Worm (Caenorhabditis elegans) whole organism, L4 larva: ENCODE measurements around the gene R10E4.1.

Source experiments
- F37D6.2 ChIP-seq: sonication (generic microtip); optimal IDR thresholded peaks from 2 replicates; lab custom pipeline; 2016; ENCODE audit warnings: mild to moderate bottlenecking, missing genetic modification characterization, missing compliant biosample characterization
- F49E8.2 ChIP-seq: sonication (generic microtip); optimal IDR thresholded peaks from 2 replicates; lab custom pipeline; 2016; ENCODE audit warnings: missing compliant biosample characterization, mild to moderate bottlenecking, missing genetic modification characterization, borderline replicate concordance
- R02D3.7 ChIP-seq: fragments of 150-350 bp; sonication (generic microtip); optimal IDR thresholded peaks from 3 replicates; lab custom pipeline; 2014; ENCODE audit warnings: missing biosample characterization, missing genetic modification characterization
- T20F7.1 ChIP-seq: fragments of 200-800 bp; sonication (Bioruptor generic); optimal IDR thresholded peaks from 2 replicates; lab custom pipeline; 2018; ENCODE audit warnings: mild to moderate bottlenecking, missing genetic modification characterization, missing compliant biosample characterization
- T26A8.4 ChIP-seq: fragments of 200-800 bp; sonication (Bioruptor generic); IDR thresholded peaks from 2 replicates; pipeline ENCODE4 v1.3.6; 2022; ENCODE audit warnings: missing genetic modification characterization, missing compliant biosample characterization
- Y105C5A.15 ChIP-seq: fragments of 200-800 bp; sonication (Bioruptor generic); IDR thresholded peaks from 2 replicates; pipeline ENCODE4 v1.3.6; 2022; ENCODE audit warnings: missing genetic modification characterization, missing compliant biosample characterization
- Y48G9A.11 ChIP-seq: fragments of 200-800 bp; sonication (Bioruptor generic); IDR thresholded peaks from 2 replicates; pipeline ENCODE4 v1.3.6; 2022; ENCODE audit warnings: missing genetic modification reagents, missing genetic modification characterization, missing compliant biosample characterization
- Y5F2A.4 ChIP-seq: fragments of 200-800 bp; sonication (Bioruptor generic); optimal IDR thresholded peaks from 2 replicates; lab custom pipeline; 2018; ENCODE audit warnings: mild to moderate bottlenecking, missing genetic modification characterization, missing compliant biosample characterization
- Y75B8A.6 ChIP-seq: fragments of 200-800 bp; sonication (Bioruptor generic); IDR thresholded peaks from 2 replicates; pipeline ENCODE4 v1.3.6; 2022; ENCODE audit warnings: missing genetic modification reagents, missing genetic modification characterization, missing compliant biosample characterization
- aha-1 ChIP-seq: fragments of 150-350 bp; peaks from one replicate; lab custom pipeline; 2014; ENCODE audit warnings: missing biosample characterization, missing genetic modification characterization
- attf-4 ChIP-seq: sonication (generic microtip); optimal IDR thresholded peaks from 3 replicates; lab custom pipeline; 2017; ENCODE audit warnings: missing biosample characterization, missing genetic modification characterization
- ces-1 ChIP-seq: fragments of 150-350 bp; sonication (generic microtip); optimal IDR thresholded peaks from 4 replicates; lab custom pipeline; 2014; ENCODE audit warnings: missing biosample characterization, missing genetic modification reagents, missing genetic modification characterization
- cey-2 ChIP-seq: sonication (generic microtip); optimal IDR thresholded peaks from 3 replicates; lab custom pipeline; 2017; ENCODE audit warnings: missing genetic modification characterization, mild to moderate bottlenecking, missing compliant biosample characterization, antibody characterized with exemption, borderline replicate concordance; ENCODE audit not compliant: insufficient read depth
- ctbp-1 ChIP-seq: fragments of 200-800 bp; sonication (Bioruptor generic); IDR thresholded peaks from 2 replicates; pipeline ENCODE4 v1.3.6; 2022; ENCODE audit warnings: missing genetic modification reagents, missing genetic modification characterization, missing compliant biosample characterization
- dmd-6 ChIP-seq: fragments of 200-800 bp; sonication (Bioruptor generic); IDR thresholded peaks from 2 replicates; pipeline ENCODE4 v1.3.6; 2022; ENCODE audit warnings: missing genetic modification reagents, missing genetic modification characterization, missing compliant biosample characterization
- dmd-9 ChIP-seq: fragments of 200-800 bp; sonication (Bioruptor generic); IDR thresholded peaks from 2 replicates; pipeline ENCODE4 v1.3.6; 2022; ENCODE audit warnings: missing genetic modification reagents, missing genetic modification characterization, missing compliant biosample characterization
- dve-1 ChIP-seq: sonication (generic microtip); optimal IDR thresholded peaks from 2 replicates; lab custom pipeline; 2017; ENCODE audit warnings: antibody characterized with exemption, mild to moderate bottlenecking, missing genetic modification characterization, missing compliant biosample characterization; ENCODE audit not compliant: insufficient read depth
- egl-43 ChIP-seq: fragments of 200-800 bp; sonication (Bioruptor generic); IDR thresholded peaks from 2 replicates; pipeline ENCODE4 v1.3.6; 2022; ENCODE audit warnings: missing genetic modification reagents, missing genetic modification characterization, missing compliant biosample characterization
- hlh-11 ChIP-seq: fragments of 200-800 bp; sonication (Bioruptor generic); optimal IDR thresholded peaks from 2 replicates; lab custom pipeline; 2018; ENCODE audit warnings: mild to moderate bottlenecking, missing genetic modification characterization, missing compliant biosample characterization
- lin-38 ChIP-seq: fragments of 200-800 bp; sonication (Bioruptor generic); IDR thresholded peaks from 2 replicates; pipeline ENCODE4 v1.3.6; 2022; ENCODE audit warnings: missing genetic modification reagents, missing genetic modification characterization, missing compliant biosample characterization
- lsy-2 ChIP-seq, 2 experiments: fragments of 150-350 bp in 1 of 2; sonication (generic microtip) in 1 of 2; optimal IDR thresholded peaks; 2 replicates each; lab custom pipeline; 2014 to 2017; ENCODE audit warnings: missing biosample characterization in 2 of 2, missing genetic modification characterization in 2 of 2
- madf-5 ChIP-seq, 2 experiments: fragments of 200-800 bp; sonication (Bioruptor generic); IDR thresholded peaks; 2 replicates each; pipeline ENCODE4 v1.3.6; 2022; ENCODE audit warnings: missing compliant biosample characterization in 2 of 2, missing genetic modification characterization in 2 of 2
- mxl-2 ChIP-seq: fragments of 200-800 bp; sonication (Bioruptor generic); conservative IDR thresholded peaks from 2 replicates; pipeline ENCODE4 v1.3.6; 2022; ENCODE audit warnings: missing genetic modification reagents, missing genetic modification characterization, missing compliant biosample characterization
- mxl-3 ChIP-seq: fragments of 200-800 bp; sonication (Bioruptor generic); optimal IDR thresholded peaks from 2 replicates; lab custom pipeline; 2018; ENCODE audit warnings: mild to moderate bottlenecking, missing genetic modification characterization, missing compliant biosample characterization
- nhr-25 ChIP-seq: sonication (generic microtip); optimal IDR thresholded peaks from 2 replicates; lab custom pipeline; 2017; ENCODE audit warnings: missing genetic modification characterization, mild to moderate bottlenecking, missing compliant biosample characterization, antibody characterized with exemption, moderate library complexity, borderline replicate concordance; ENCODE audit not compliant: insufficient read depth
- nhr-28 ChIP-seq: fragments of 150-350 bp; optimal IDR thresholded peaks from 2 replicates; lab custom pipeline; 2014; ENCODE audit warnings: missing biosample characterization, missing genetic modification characterization
- nhr-6 ChIP-seq: fragments of 150-350 bp; optimal IDR thresholded peaks from 2 replicates; lab custom pipeline; 2014; ENCODE audit warnings: missing biosample characterization, missing genetic modification characterization
- nhr-76 ChIP-seq: fragments of 150-350 bp; optimal IDR thresholded peaks from 2 replicates; lab custom pipeline; 2014; ENCODE audit warnings: missing biosample characterization, missing genetic modification characterization
- nhr-77 ChIP-seq: fragments of 150-350 bp; optimal IDR thresholded peaks from 2 replicates; lab custom pipeline; 2014; ENCODE audit warnings: missing biosample characterization, missing genetic modification characterization
- php-3 ChIP-seq: fragments of 200-800 bp; sonication (Bioruptor generic); IDR thresholded peaks from 2 replicates; pipeline ENCODE4 v1.3.6; 2022; ENCODE audit warnings: missing genetic modification reagents, missing genetic modification characterization, missing compliant biosample characterization
- pqm-1 ChIP-seq: sonication (generic microtip); optimal IDR thresholded peaks from 2 replicates; lab custom pipeline; 2017; ENCODE audit warnings: missing biosample characterization, missing genetic modification characterization
- rbr-2 ChIP-seq: sonication (generic microtip); optimal IDR thresholded peaks from 2 replicates; lab custom pipeline; 2016; ENCODE audit warnings: missing genotype, missing genetic modification characterization, missing compliant biosample characterization
- saeg-2 ChIP-seq: fragments of 200-800 bp; sonication (Bioruptor generic); IDR thresholded peaks from 2 replicates; pipeline ENCODE4 v1.3.6; 2022; ENCODE audit warnings: missing genetic modification reagents, missing genetic modification characterization, missing compliant biosample characterization
- set-16 ChIP-seq: fragments of 200-800 bp; sonication (Bioruptor generic); IDR thresholded peaks from 2 replicates; pipeline ENCODE4 v1.3.6; 2022; ENCODE audit warnings: missing genetic modification reagents, missing genetic modification characterization, missing compliant biosample characterization
- snpc-4 ChIP-seq: fragments of 150-350 bp; optimal IDR thresholded peaks from 2 replicates; lab custom pipeline; 2014; ENCODE audit warnings: missing biosample characterization, missing genetic modification characterization
- unc-130 ChIP-seq: sonication (generic microtip); optimal IDR thresholded peaks from 2 replicates; lab custom pipeline; 2016; ENCODE audit warnings: missing genetic modification reagents, missing genetic modification characterization, missing compliant biosample characterization
- unc-39 ChIP-seq: sonication (generic microtip); optimal IDR thresholded peaks from 2 replicates; lab custom pipeline; 2017; ENCODE audit warnings: missing biosample characterization, missing genetic modification characterization
- vab-7 ChIP-seq: fragments of 200-800 bp; sonication (Bioruptor generic); IDR thresholded peaks from 2 replicates; pipeline ENCODE4 v1.3.6; 2022; ENCODE audit warnings: missing genetic modification reagents, missing genetic modification characterization, missing compliant biosample characterization
- zag-1 ChIP-seq: fragments of 150-350 bp; optimal IDR thresholded peaks from 2 replicates; lab custom pipeline; 2014; ENCODE audit warnings: missing biosample characterization, missing genetic modification characterization
- ztf-11 ChIP-seq: fragments of 150-350 bp; optimal IDR thresholded peaks from 2 replicates; lab custom pipeline; 2014; ENCODE audit warnings: missing biosample characterization, missing genetic modification characterization

R10E4.1 gene

DNA sequence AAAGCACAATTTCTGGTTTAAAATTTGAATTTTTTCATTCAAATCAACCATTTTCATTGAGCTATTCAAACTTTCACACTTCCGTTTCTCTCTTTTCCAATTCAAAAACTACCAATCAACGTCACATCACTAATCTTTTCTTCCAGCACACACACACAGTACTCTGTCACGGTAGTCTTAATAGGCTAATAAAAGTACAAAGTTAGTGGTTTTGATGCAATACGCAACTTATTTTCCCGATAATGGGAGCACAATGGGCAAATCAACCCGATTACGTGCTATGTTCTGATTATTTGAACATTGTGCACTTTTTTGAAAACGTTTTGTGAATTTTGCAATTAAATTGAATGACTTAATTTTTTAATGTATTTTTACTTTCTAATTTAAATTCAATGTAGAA lies 42.2 kb upstream of the R10E4.1 start:
- TF ChIP-seq dve-1 (peak; percentile 37), hlh-11 (tag; lab: Kevin White, UChicago) (peak; percentile 51), snpc-4 (tag; lab: Kevin White, UChicago) (no peak), mxl-3 (no peak), dmd-6 (peak; percentile 72; the same call in 1 of the 2 replicates), attf-4 (tag; lab: Kevin White, UChicago) (no peak), Y105C5A.15 (GFP tag; lab: Robert Waterston, UW) (no peak), pqm-1 (peak; percentile 78), T20F7.1 (GFP tag; lab: Kevin White, UChicago) (peak; percentile 7), php-3 (peak; percentile 31; the same call in 1 of the 2 replicates), nhr-28 (tag; lab: Kevin White, UChicago) (peak; percentile 75), nhr-77 (tag; lab: Kevin White, UChicago) (peak; percentile 9)

DNA sequence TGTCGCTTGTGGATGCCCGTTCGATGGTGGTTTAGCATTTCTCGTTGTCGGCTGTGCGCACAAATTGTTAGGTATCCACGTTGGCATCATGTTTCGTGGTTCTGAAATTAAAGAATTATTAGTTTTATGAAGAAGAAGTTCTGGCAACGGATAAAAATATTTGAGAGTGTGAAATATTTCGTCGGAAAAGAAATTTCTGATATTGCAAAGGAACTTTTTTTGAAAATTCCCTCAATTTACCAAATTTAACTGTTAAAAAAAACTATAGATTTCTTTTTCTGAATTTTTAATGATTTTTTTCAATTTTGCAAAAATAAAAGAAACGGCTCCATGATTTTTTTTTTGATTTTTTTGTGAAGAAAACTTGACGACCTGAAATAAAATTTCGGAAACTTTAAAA lies 41.5 kb upstream of the R10E4.1 start, which contains the start of gene mpk-1:
Gene mpk-1, minus strand, starts transcription at position 101 of the 400 bp plus-strand sequence.
- TF ChIP-seq egl-43 (GFP tag; lab: Robert Waterston, UW) (no peak), set-16 (GFP tag; lab: Robert Waterston, UW) (no peak), Y105C5A.15 (GFP tag; lab: Robert Waterston, UW) (no peak), dmd-9 (GFP tag; lab: Robert Waterston, UW) (no peak), zag-1 (tag; lab: Kevin White, UChicago) (no peak), R02D3.7 (tag; lab: Kevin White, UChicago) (no peak), madf-5 (GFP tag; IDR thresholded peaks at IDR 0.05; lab: Robert Waterston, UW) (no peak), ztf-11 (tag; lab: Kevin White, UChicago) (no peak), F37D6.2 (tag; lab: Kevin White, UChicago) (no peak), T20F7.1 (GFP tag; lab: Kevin White, UChicago) (no peak), Y5F2A.4 (no peak), php-3 (no peak), ces-1 (GFP tag; lab: Kevin White, UChicago) (no peak), Y75B8A.6 (GFP tag; lab: Robert Waterston, UW) (no peak), attf-4 (tag; lab: Kevin White, UChicago) (no peak), vab-7 (GFP tag; lab: Robert Waterston, UW) (no peak), F49E8.2 (tag; lab: Kevin White, UChicago) (no peak), nhr-6 (tag; lab: Kevin White, UChicago) (no peak)

DNA sequence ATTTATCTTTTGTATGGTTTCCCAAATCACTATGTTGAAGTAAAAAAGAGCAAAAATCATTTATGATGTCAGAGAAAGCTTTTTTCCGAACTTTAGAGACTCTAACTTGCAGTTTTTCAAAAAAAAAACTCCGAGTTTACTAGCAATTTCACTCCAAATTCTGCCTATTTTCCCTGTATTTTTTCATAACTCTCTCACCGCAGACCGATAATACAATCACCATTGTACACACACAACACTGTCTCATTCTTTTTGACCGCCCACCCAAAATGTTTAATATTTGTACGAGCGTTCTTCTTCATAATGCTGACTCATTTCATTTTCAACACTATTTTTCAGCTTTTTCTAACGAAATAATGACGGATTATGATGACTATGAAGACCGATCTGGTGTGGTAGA lies 40.7 kb upstream of the R10E4.1 start, which contains the start of gene F43C1.5:
Gene F43C1.5, plus strand, starts transcription at position 301 of the 400 bp plus-strand sequence.
- TF ChIP-seq cey-2 (tag; lab: Kevin White, UChicago) (no peak), aha-1 (tag; lab: Kevin White, UChicago) (peak; percentile 2), mxl-2 (no peak), ctbp-1 (GFP tag; lab: Robert Waterston, UW) (no peak), T26A8.4 (GFP tag; lab: Robert Waterston, UW) (no peak), nhr-25 (tag; lab: Kevin White, UChicago) (no peak), lin-38 (GFP tag; lab: Robert Waterston, UW) (no peak), saeg-2 (GFP tag; lab: Robert Waterston, UW) (no peak), ztf-11 (tag; lab: Kevin White, UChicago) (no peak)

ce11 chrIII:4230092-4230491 lies 39.5 kb upstream of the R10E4.1 start:
- peak in 1 of 2 experiments; percentile 27 for TF ChIP-seq lsy-2 (tag; optimal IDR thresholded peaks at IDR 0.05; lab: Kevin White, UChicago)
- no peak for TF ChIP-seq Y48G9A.11 (GFP tag; lab: Robert Waterston, UW)
- no peak for TF ChIP-seq attf-4 (tag; lab: Kevin White, UChicago)
- TF ChIP-seq nhr-76: no peak
- TF ChIP-seq rbr-2: no peak
- TF ChIP-seq unc-130 (GFP tag; lab: Kevin White, UChicago): peak; percentile 18
- no peak for TF ChIP-seq unc-39 (tag; lab: Kevin White, UChicago)
